Fruit fly (Drosophila melanogaster) whole organism, adult: ENCODE results near the gene BNIP3.
A peak's percentile ranks its signal among the peaks of the same experiment; 100 is the strongest.

Experiments used
- CG11617 ChIP-seq: fragments of 200-800 bp; sonication (Bioruptor generic); optimal IDR thresholded peaks from 2 replicates; lab custom pipeline; 2017; ENCODE audit warnings: mild to moderate bottlenecking, missing biosample characterization, missing genetic modification reagents, missing genetic modification characterization
- CG12768 ChIP-seq: fragments of 200-800 bp; sonication (Bioruptor generic); optimal IDR thresholded peaks from 2 replicates; lab custom pipeline; 2017; ENCODE audit warnings: missing biosample characterization, missing genetic modification characterization, mild to moderate bottlenecking, moderate library complexity, missing genetic modification reagents
- CG14711 ChIP-seq: fragments of 200-800 bp; sonication (Bioruptor generic); optimal IDR thresholded peaks from 2 replicates; lab custom pipeline; 2018; ENCODE audit warnings: missing biosample characterization, mild to moderate bottlenecking, missing genetic modification characterization, moderate library complexity
- CG1620 ChIP-seq: fragments of 200-800 bp; sonication (Bioruptor generic); optimal IDR thresholded peaks from 2 replicates; lab custom pipeline; 2016; ENCODE audit warnings: missing biosample characterization, missing genetic modification characterization
- CG33017 ChIP-seq: fragments of 200-800 bp; sonication (Bioruptor generic); optimal IDR thresholded peaks from 2 replicates; lab custom pipeline; 2018; ENCODE audit warnings: missing biosample characterization, mild to moderate bottlenecking, missing genetic modification characterization, moderate library complexity
- CG5204 ChIP-seq: fragments of 200-800 bp; sonication (Bioruptor generic); optimal IDR thresholded peaks from 2 replicates; lab custom pipeline; 2016; ENCODE audit warnings: missing biosample characterization, missing genetic modification characterization
- CG7045 ChIP-seq: fragments of 200-800 bp; sonication (Bioruptor generic); optimal IDR thresholded peaks from 2 replicates; lab custom pipeline; 2017; ENCODE audit warnings: missing biosample characterization, mild to moderate bottlenecking, missing genetic modification characterization
- CG7101 ChIP-seq: fragments of 200-800 bp; sonication (Bioruptor generic); optimal IDR thresholded peaks from 2 replicates; lab custom pipeline; 2018; ENCODE audit warnings: missing biosample characterization, mild to moderate bottlenecking, missing genetic modification characterization, moderate library complexity
- Clk ChIP-seq: fragments of 200-800 bp; sonication (Bioruptor generic); optimal IDR thresholded peaks from 2 replicates; lab custom pipeline; 2017; ENCODE audit warnings: missing biosample characterization, missing genetic modification characterization
- Crg-1 ChIP-seq: fragments of 200-800 bp; sonication (Bioruptor generic); optimal IDR thresholded peaks from 2 replicates; lab custom pipeline; 2016; ENCODE audit warnings: missing biosample characterization, missing genetic modification characterization
- Hr96 ChIP-seq: fragments of 200-800 bp; sonication (Bioruptor generic); optimal IDR thresholded peaks from 2 replicates; lab custom pipeline; 2016; ENCODE audit warnings: missing biosample characterization, missing genetic modification characterization
- Mnt ChIP-seq: fragments of 200-800 bp; sonication (Bioruptor generic); optimal IDR thresholded peaks from 2 replicates; lab custom pipeline; 2016; ENCODE audit warnings: missing biosample characterization, mild to moderate bottlenecking, missing genetic modification characterization
- bab1 ChIP-seq: fragments of 200-800 bp; sonication (Bioruptor generic); optimal IDR thresholded peaks from 3 replicates; lab custom pipeline; 2019; ENCODE audit warnings: missing biosample characterization, mild to moderate bottlenecking, missing genetic modification characterization, moderate library complexity
- cic ChIP-seq: fragments of 200-800 bp; sonication (Bioruptor generic); optimal IDR thresholded peaks from 2 replicates; lab custom pipeline; 2017; ENCODE audit warnings: missing biosample characterization, mild to moderate bottlenecking, missing genetic modification characterization, moderate library complexity
- cnc ChIP-seq, 2 experiments: fragments of >200 bp; optimal IDR thresholded peaks; 2 replicates each; lab custom pipeline; 2017
- kay ChIP-seq: fragments of 200-800 bp; sonication (Bioruptor generic); peaks from one replicate; lab custom pipeline; 2016; ENCODE audit warnings: missing biosample characterization, missing genetic modification characterization, borderline replicate concordance
- ovo ChIP-seq: fragments of 200-800 bp; sonication (Bioruptor generic); optimal IDR thresholded peaks from 2 replicates; lab custom pipeline; 2016; ENCODE audit warnings: missing biosample characterization, missing genetic modification characterization
- pad ChIP-seq: fragments of 200-800 bp; sonication (Bioruptor generic); optimal IDR thresholded peaks from 3 replicates; lab custom pipeline; 2017; ENCODE audit warnings: missing biosample characterization, missing genetic modification characterization, mild to moderate bottlenecking, moderate library complexity, missing genetic modification reagents
- tj ChIP-seq: fragments of 200-800 bp; sonication (Bioruptor generic); optimal IDR thresholded peaks from 3 replicates; lab custom pipeline; 2017; ENCODE audit warnings: missing biosample characterization, mild to moderate bottlenecking, missing genetic modification characterization, moderate library complexity
- toe ChIP-seq: fragments of 200-800 bp; sonication (Bioruptor generic); optimal IDR thresholded peaks from 2 replicates; lab custom pipeline; 2016; ENCODE audit warnings: missing biosample characterization, missing genetic modification characterization

Gene BNIP3

DNA sequence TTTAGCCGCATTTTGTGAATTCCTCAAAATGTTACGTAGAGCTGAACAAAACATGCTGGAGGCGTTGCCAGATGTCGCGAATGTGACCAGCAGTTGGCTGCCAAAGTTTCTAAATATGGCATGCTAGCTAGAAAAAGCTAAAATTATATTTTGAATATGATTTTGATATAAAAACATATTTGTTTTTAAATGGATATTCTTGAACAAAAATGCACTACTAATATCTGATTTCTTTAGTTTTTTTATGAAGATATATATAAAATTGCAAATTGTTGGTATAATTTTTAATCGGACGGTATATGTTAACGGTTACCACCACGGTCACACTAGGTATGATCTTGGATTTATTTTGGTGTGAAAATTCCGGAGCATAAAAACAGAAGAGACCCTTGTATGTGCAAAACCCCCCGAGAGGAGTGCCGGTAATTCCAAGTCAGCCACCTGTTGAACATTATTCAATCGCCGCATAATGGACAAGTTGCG lies 1.5 kb upstream of the BNIP3 start, which contains the start of the genes mTerf3 and CG5104:
Gene mTerf3, minus strand, starts transcription at position 86 of the 483 bp plus-strand sequence.
Gene CG5104, plus strand, starts transcription at position 323 of the 483 bp plus-strand sequence.
- TF ChIP-seq cic, result no peak
- no peak for TF ChIP-seq CG7101 (tag; lab: Kevin White, UChicago)
- peak; percentile 78 for TF ChIP-seq kay
- no peak for TF ChIP-seq toe
- TF ChIP-seq Clk, result no peak
- TF ChIP-seq CG1620, result no peak
- TF ChIP-seq CG7045, result no peak
- peak; percentile 56 for TF ChIP-seq CG11617 (GFP tag; lab: Kevin White, UChicago)
- no peak for TF ChIP-seq pad (GFP tag; lab: Kevin White, UChicago)
- no peak for TF ChIP-seq CG5204 (GFP tag; lab: Kevin White, UChicago)
- TF ChIP-seq bab1 (GFP tag; lab: Kevin White, UChicago), result peak; percentile 42
- no peak for TF ChIP-seq tj (GFP tag; lab: Kevin White, UChicago)
- peak; percentile 38 for TF ChIP-seq CG14711 (tag; lab: Kevin White, UChicago)
- TF ChIP-seq ovo, result no peak
- no peak for TF ChIP-seq CG12768 (GFP tag; lab: Kevin White, UChicago)
- TF ChIP-seq Mnt (GFP tag; lab: Kevin White, UChicago), result peak; percentile 47
- no peak for TF ChIP-seq cnc (optimal IDR thresholded peaks at IDR 0.05; lab: Kevin White, UChicago)
- TF ChIP-seq Hr96 (GFP tag; lab: Kevin White, UChicago), result no peak
- no peak for TF ChIP-seq Crg-1 (GFP tag; lab: Kevin White, UChicago)
- TF ChIP-seq CG33017, result no peak

DNA sequence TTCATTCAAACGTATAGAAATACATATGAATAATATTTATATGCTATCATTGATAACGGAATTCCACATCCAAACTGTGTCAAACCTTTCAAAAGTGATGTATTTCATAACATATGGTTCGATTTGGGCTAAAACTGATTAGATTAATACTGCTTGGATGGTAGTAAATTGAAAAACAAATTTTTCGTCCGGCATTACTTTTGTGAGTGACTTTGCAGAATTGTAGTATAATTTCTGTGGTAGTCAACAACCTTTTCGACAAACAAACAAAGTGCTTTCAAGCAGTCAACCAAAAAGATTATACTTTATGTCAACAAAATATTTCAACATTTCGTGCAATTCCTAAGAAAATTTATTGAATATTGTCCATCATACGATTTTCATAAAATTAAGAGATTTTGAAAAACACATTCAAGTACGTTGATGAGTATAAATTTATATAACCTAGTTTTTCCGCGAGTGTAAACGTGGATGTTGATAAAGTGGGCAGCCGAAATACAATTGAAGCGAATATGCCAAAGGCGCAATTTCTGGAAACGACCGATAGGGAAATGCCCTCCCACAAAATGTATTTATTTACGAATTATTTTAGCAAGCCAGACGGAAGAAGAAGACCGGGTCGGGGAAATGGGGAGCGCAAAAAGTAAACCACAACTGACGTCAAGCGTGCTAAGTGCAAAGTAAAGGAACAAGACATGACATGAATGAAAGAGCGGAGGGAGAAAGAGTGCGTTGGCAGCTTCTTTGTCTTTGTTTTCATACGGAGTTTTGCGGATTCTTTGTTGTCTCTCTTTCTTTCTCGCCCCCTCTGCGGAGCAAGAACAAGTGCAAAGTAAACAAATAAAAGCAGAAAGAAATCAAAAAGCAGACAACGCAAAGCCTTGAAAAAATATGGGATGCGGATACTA lies 1.0 kb downstream of the BNIP3 start:
- TF ChIP-seq ovo (no peak), kay (peak; percentile 90), CG7045 (peak; percentile 14), toe (no peak), CG14711 (tag; lab: Kevin White, UChicago) (peak; percentile 22), Mnt (GFP tag; lab: Kevin White, UChicago) (peak; percentile 9), CG5204 (GFP tag; lab: Kevin White, UChicago) (no peak), CG12768 (GFP tag; lab: Kevin White, UChicago) (peak; percentile 46), tj (GFP tag; lab: Kevin White, UChicago) (peak; percentile 77), Crg-1 (GFP tag; lab: Kevin White, UChicago) (peak; percentile 50), Hr96 (GFP tag; lab: Kevin White, UChicago) (no peak), cic (peak; percentile 72), bab1 (GFP tag; lab: Kevin White, UChicago) (no peak), pad (GFP tag; lab: Kevin White, UChicago) (no peak), CG7101 (tag; lab: Kevin White, UChicago) (no peak), Clk (peak; percentile 22), CG1620 (no peak), CG33017 (no peak), CG11617 (GFP tag; lab: Kevin White, UChicago) (no peak), cnc (optimal IDR thresholded peaks at IDR 0.05; lab: Kevin White, UChicago) (peak in 1 of 2 experiments; percentile 62)

DNA sequence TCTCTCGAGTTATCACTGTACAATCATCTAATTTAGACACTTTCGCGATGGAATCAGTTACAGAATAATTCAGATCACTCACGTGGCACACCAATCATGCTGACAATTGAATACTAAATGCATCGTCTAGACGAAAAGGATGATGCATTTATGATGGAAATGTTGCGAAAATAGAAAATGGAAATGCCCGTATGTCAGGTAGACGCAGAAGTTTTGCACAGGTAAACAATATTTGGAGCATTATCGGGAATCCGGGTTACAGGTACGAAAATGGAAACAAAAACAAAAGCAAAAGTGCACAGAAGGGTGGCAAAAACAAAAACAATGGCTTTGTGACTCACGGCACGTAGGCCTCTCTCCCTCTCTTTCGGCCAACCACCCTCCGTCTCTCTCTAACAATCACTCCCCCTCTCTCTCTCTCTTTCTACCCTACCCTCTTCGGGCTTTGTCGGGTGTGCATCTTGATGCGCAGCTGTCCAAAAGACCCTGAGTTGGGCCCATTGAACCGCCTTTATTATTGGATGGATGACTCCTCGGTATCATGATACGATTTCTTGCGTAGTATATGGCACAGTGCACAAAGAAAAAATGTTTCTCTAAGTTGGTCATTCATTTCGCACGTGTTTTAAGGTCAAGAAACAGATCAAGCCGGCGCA lies 1.9 kb downstream of the BNIP3 start:
- TF ChIP-seq CG14711 (tag; lab: Kevin White, UChicago) (no peak), tj (GFP tag; lab: Kevin White, UChicago) (peak; percentile 67), cnc (optimal IDR thresholded peaks at IDR 0.05; lab: Kevin White, UChicago) (no peak), ovo (no peak), pad (GFP tag; lab: Kevin White, UChicago) (peak; percentile 2), cic (peak; percentile 51), CG7101 (tag; lab: Kevin White, UChicago) (no peak), Mnt (GFP tag; lab: Kevin White, UChicago) (peak; percentile 32), CG1620 (no peak)

DNA sequence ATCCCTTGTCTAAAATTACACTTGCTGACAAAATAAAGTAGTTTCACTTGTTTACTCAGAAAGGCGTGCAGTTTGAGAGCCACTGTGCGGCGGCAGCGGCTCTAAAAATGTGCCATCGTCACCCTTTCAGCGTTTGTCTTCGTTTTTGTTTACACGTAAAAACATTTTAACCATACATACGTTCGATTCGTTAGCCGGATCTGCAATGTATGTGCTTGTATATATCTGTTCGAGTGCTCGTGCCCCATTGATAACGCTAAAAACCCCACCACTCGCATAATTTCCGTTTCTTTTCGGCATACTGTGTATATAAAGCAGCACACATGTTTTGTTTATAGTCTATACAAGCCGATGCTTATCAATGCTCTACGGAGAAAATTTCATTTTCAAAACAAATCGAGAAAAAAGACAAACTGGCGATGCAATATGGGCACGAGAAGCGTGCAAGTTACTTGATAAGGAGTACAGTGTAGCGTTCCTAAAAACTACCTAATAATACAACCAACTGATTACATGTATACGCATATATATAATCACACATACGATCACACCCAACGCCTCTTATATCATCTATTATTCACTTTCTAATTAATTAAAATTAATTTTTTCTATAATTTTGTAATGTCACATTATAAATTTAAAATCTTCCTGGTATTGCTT lies 2.5 kb downstream of the BNIP3 start:
- TF ChIP-seq ovo (peak; percentile 24), toe (no peak), cnc (optimal IDR thresholded peaks at IDR 0.05; lab: Kevin White, UChicago) (no peak), CG33017 (peak; percentile 88), Clk (peak; percentile 26), CG14711 (tag; lab: Kevin White, UChicago) (peak; percentile 81), CG12768 (GFP tag; lab: Kevin White, UChicago) (peak; percentile 53), CG7045 (peak; percentile 63), Hr96 (GFP tag; lab: Kevin White, UChicago) (no peak), CG5204 (GFP tag; lab: Kevin White, UChicago) (no peak), cic (peak; percentile 82), CG11617 (GFP tag; lab: Kevin White, UChicago) (peak; percentile 76), CG7101 (tag; lab: Kevin White, UChicago) (peak; percentile 88), pad (GFP tag; lab: Kevin White, UChicago) (peak; percentile 46), bab1 (GFP tag; lab: Kevin White, UChicago) (peak; percentile 34), tj (GFP tag; lab: Kevin White, UChicago) (no peak), kay (peak; percentile 76), Mnt (GFP tag; lab: Kevin White, UChicago) (peak; percentile 70), Crg-1 (GFP tag; lab: Kevin White, UChicago) (no peak), CG1620 (no peak)
